Worm (Caenorhabditis elegans): ENCODE measurements around the gene taf-11.3.

The taf-11.3 gene

DNA sequence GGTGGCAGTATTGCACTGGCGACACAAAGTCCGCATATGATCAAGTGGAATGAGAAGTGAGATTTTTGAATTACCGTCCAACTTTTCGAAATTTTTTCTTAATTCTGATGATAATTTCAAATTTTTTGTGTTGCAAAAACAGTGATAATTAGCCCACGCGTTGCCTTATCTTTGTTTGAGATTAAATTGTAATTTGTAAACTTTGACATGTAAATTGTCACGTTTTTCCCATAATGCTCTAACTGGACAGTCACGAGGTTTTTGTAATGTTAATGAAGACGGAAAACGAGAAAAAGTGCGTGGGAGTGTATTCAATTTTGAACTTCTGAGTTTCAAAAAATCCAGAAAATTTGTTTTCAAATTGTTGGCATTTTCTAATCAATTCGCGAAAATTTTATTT lies 23.6 kb downstream of the taf-11.3 start:
- no peak for TF ChIP-seq ceh-48 (tag; optimal IDR thresholded peaks at IDR 0.05)
- no peak for TF ChIP-seq ceh-6 (GFP tag; optimal IDR thresholded peaks at IDR 0.05)
- no peak for TF ChIP-seq unc-3 (GFP tag; conservative IDR thresholded peaks at IDR 0.05)
- no peak for TF ChIP-seq unc-3 (tag; optimal IDR thresholded peaks at IDR 0.05)
- no peak for TF ChIP-seq odd-2 (tag; optimal IDR thresholded peaks at IDR 0.05)
- TF ChIP-seq tbx-2 (tag; optimal IDR thresholded peaks at IDR 0.05) = no peak
- no peak for TF ChIP-seq nhr-232 (tag; optimal IDR thresholded peaks at IDR 0.05)
- TF ChIP-seq eyg-1 (tag; optimal IDR thresholded peaks at IDR 0.05) = no peak
- no peak for TF ChIP-seq sdc-2 (tag; optimal IDR thresholded peaks at IDR 0.05)
- no peak for TF ChIP-seq pax-1 (tag; optimal IDR thresholded peaks at IDR 0.05)
- TF ChIP-seq hlh-6 (tag; optimal IDR thresholded peaks at IDR 0.05) = no peak
- no peak for TF ChIP-seq T23F11.4 (GFP tag; optimal IDR thresholded peaks at IDR 0.05)
- TF ChIP-seq ref-2 (tag; optimal IDR thresholded peaks at IDR 0.05) = no peak
- no peak for TF ChIP-seq nhr-11 (tag; optimal IDR thresholded peaks at IDR 0.05)
- TF ChIP-seq tbx-7 (tag; optimal IDR thresholded peaks at IDR 0.05) = no peak
- no peak for TF ChIP-seq pha-4 (tag; optimal IDR thresholded peaks at IDR 0.05)
- TF ChIP-seq dve-1 (tag; optimal IDR thresholded peaks at IDR 0.05) = no peak
- no peak for TF ChIP-seq pqm-1 (tag; optimal IDR thresholded peaks at IDR 0.05)

DNA sequence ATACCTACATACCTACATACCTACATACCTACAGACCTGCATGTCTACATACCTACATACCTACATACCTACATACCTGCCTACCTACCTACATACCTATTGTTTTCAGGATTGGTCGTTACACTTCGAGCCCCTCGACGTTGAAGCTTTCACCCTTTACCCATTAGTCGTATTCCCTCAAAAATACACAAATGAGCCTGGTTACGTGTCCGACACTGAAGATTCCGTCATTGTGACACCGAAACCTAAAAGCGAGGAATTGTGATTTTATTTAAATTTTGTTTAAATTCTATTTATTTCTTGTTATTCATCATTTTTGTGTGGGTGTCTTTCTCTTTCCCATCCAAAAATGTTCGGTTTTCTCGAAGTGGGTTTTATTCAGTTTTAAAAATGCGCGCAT lies 25.9 kb downstream of the taf-11.3 start, which contains the start of gene D2045.7:
Gene D2045.7 (plus strand): TSS at position 301 of the 400 bp plus-strand sequence.
- TF ChIP-seq T23F11.4 (GFP tag; optimal IDR thresholded peaks at IDR 0.05) = no peak
- no peak for TF ChIP-seq nhr-11 (tag; optimal IDR thresholded peaks at IDR 0.05)
- no peak for TF ChIP-seq rnt-1 (tag; optimal IDR thresholded peaks at IDR 0.05)
- TF ChIP-seq fkh-10 (GFP tag; optimal IDR thresholded peaks at IDR 0.05) = no peak
- TF ChIP-seq elt-4 (tag; optimal IDR thresholded peaks at IDR 0.05) = no peak
- TF ChIP-seq ztf-16 (tag; optimal IDR thresholded peaks at IDR 0.05) = no peak
- no peak for TF ChIP-seq nfya-1 (tag; optimal IDR thresholded peaks at IDR 0.05)
- TF ChIP-seq ceh-14 (tag; optimal IDR thresholded peaks at IDR 0.05) = no peak
- TF ChIP-seq elt-2 (tag; optimal IDR thresholded peaks at IDR 0.05) = no peak
- no peak for TF ChIP-seq sox-2 (GFP tag; IDR thresholded peaks at IDR 0.05)
- no peak for TF ChIP-seq hlh-6 (tag; optimal IDR thresholded peaks at IDR 0.05)

- TF ChIP-seq ceh-22 (tag; optimal IDR thresholded peaks at IDR 0.05) (no peak), unc-3 (GFP tag; conservative IDR thresholded peaks at IDR 0.05) (no peak), unc-3 (tag; optimal IDR thresholded peaks at IDR 0.05) (no peak), ceh-31 (tag; optimal IDR thresholded peaks at IDR 0.05) (no peak), ceh-2 (tag; optimal IDR thresholded peaks at IDR 0.05) (no peak), ceh-14 (tag; optimal IDR thresholded peaks at IDR 0.05) (no peak), pros-1 (tag; optimal IDR thresholded peaks at IDR 0.05) (no peak), sox-2 (GFP tag; IDR thresholded peaks at IDR 0.05) (no peak), ceh-45 (GFP tag; IDR thresholded peaks at IDR 0.05) (no peak), gmeb-2 (tag; optimal IDR thresholded peaks at IDR 0.05) (no peak), nhr-11 (tag; optimal IDR thresholded peaks at IDR 0.05) (no peak), pha-2 (tag; optimal IDR thresholded peaks at IDR 0.05) (no peak), ahr-1 (tag; optimal IDR thresholded peaks at IDR 0.05) (no peak), Y22D7AL.16 (tag; optimal IDR thresholded peaks at IDR 0.05) (no peak), pqm-1 (tag; optimal IDR thresholded peaks at IDR 0.05) (no peak), K02D7.2 (tag; optimal IDR thresholded peaks at IDR 0.05) (no peak), ceh-18 (tag; optimal IDR thresholded peaks at IDR 0.05) (no peak), eyg-1 (tag; optimal IDR thresholded peaks at IDR 0.05) (no peak)
Observed at ce11 chrIII:10474945-10475344, 30.1 kb downstream of the taf-11.3 start, which contains the start of gene D2045.9. Gene D2045.9 (plus strand): TSS chrIII:10475245.

- no peak for TF ChIP-seq fkh-10 (GFP tag; optimal IDR thresholded peaks at IDR 0.05)
Observed at ce11 chrIII:10470927-10471326, 34.1 kb downstream of the taf-11.3 start, which contains the start of gene cul-1. Gene cul-1 (plus strand): TSS chrIII:10471237.

All from whole organism, late embryonic.